Worm (Caenorhabditis elegans) whole organism, L1 larva: ENCODE data around the gene clec-238.
A peak's percentile ranks its signal among the peaks of the same experiment; 100 is the strongest.

ENCODE experiments used
- C04F5.9 ChIP-seq: sonication (generic microtip); optimal IDR thresholded peaks from 2 replicates; lab custom pipeline; 2016; ENCODE audit warnings: missing genetic modification characterization, missing compliant biosample characterization
- aha-1 ChIP-seq: fragments of 150-350 bp; optimal IDR thresholded peaks from 2 replicates; lab custom pipeline; 2014; ENCODE audit warnings: missing biosample characterization, missing genetic modification characterization
- ama-1 ChIP-seq: fragments of 150-350 bp; optimal IDR thresholded peaks from 2 replicates; lab custom pipeline; 2014
- ceh-63 ChIP-seq: fragments of 200-800 bp; sonication (Bioruptor generic); optimal IDR thresholded peaks from 2 replicates; lab custom pipeline; 2018; ENCODE audit warnings: mild to moderate bottlenecking, missing genetic modification characterization, missing compliant biosample characterization
- ceh-8 ChIP-seq: fragments of 200-800 bp; sonication (Bioruptor generic); optimal IDR thresholded peaks from 2 replicates; lab custom pipeline; 2018; ENCODE audit warnings: mild to moderate bottlenecking, missing genetic modification characterization, moderate library complexity, missing compliant biosample characterization
- ceh-82 ChIP-seq, 3 experiments: fragments of 150-350 bp in 1 of 3; sonication (generic microtip) in 2 of 3; optimal IDR thresholded peaks; 2 replicates each; lab custom pipeline; 2014 to 2017; ENCODE audit warnings: missing biosample characterization in 3 of 3, missing genetic modification characterization in 3 of 3
- ceh-88 ChIP-seq: fragments of 200-800 bp; sonication (Bioruptor generic); IDR thresholded peaks from 2 replicates; pipeline ENCODE4 v1.3.6; 2022; ENCODE audit warnings: missing genetic modification characterization, missing compliant biosample characterization
- efl-1 ChIP-seq, 4 experiments: fragments of 150-350 bp; optimal IDR thresholded peaks in 3 of 4; peaks in 1 of 4; 1 replicate in 1 of 4; 2 replicates in 3 of 4; lab custom pipeline; 2014; ENCODE audit warnings: missing biosample characterization in 2 of 4, missing genetic modification characterization in 2 of 4, missing genetic modification reagents in 2 of 4
- efl-3 ChIP-seq: fragments of 200-800 bp; sonication (Bioruptor generic); optimal IDR thresholded peaks from 2 replicates; lab custom pipeline; 2018; ENCODE audit warnings: mild to moderate bottlenecking, missing genetic modification characterization, missing compliant biosample characterization
- egl-27 ChIP-seq, 2 experiments: fragments of 150-350 bp in 1 of 2; sonication (generic microtip); optimal IDR thresholded peaks; 3 replicates each; lab custom pipeline; 2017 to 2018; ENCODE audit warnings: missing biosample characterization in 2 of 2, missing genetic modification characterization in 2 of 2, missing genetic modification reagents in 2 of 2
- ets-5 ChIP-seq: fragments of 200-800 bp; sonication (Bioruptor generic); IDR thresholded peaks from 2 replicates; pipeline ENCODE4 v1.3.6; 2022; ENCODE audit warnings: missing genetic modification characterization, missing compliant biosample characterization
- fkh-10 ChIP-seq: sonication (generic microtip); optimal IDR thresholded peaks from 2 replicates; lab custom pipeline; 2017; ENCODE audit warnings: missing biosample characterization, missing genetic modification reagents, missing genetic modification characterization
- fkh-8 ChIP-seq: sonication (generic microtip); optimal IDR thresholded peaks from 2 replicates; lab custom pipeline; 2016; ENCODE audit warnings: mild to moderate bottlenecking, missing genetic modification characterization, missing compliant biosample characterization
- grh-1 ChIP-seq: fragments of 200-800 bp; sonication (Bioruptor generic); IDR thresholded peaks from 2 replicates; pipeline ENCODE4 v1.3.6; 2022; ENCODE audit warnings: missing genetic modification reagents, missing genetic modification characterization, missing compliant biosample characterization
- hlh-17 ChIP-seq: fragments of 200-800 bp; sonication (Bioruptor generic); optimal IDR thresholded peaks from 2 replicates; lab custom pipeline; 2018; ENCODE audit warnings: missing genetic modification characterization, mild to moderate bottlenecking, missing compliant biosample characterization, moderate library complexity, borderline replicate concordance
- isw-1 ChIP-seq: fragments of 200-800 bp; sonication (Bioruptor generic); IDR thresholded peaks from 2 replicates; pipeline ENCODE4 v1.3.6; 2022; ENCODE audit warnings: missing genetic modification characterization, missing compliant biosample characterization
- lin-35 ChIP-seq, 2 experiments: fragments of 150-350 bp; optimal IDR thresholded peaks; 2 replicates each; lab custom pipeline; 2014; ENCODE audit warnings: missing biosample characterization in 2 of 2, missing genetic modification characterization in 2 of 2, missing genetic modification reagents in 2 of 2
- lir-3 ChIP-seq: sonication (generic microtip); optimal IDR thresholded peaks from 2 replicates; lab custom pipeline; 2016; ENCODE audit warnings: mild to moderate bottlenecking, missing genetic modification characterization, moderate library complexity, missing compliant biosample characterization; ENCODE audit not compliant: poor library complexity
- lsy-2 ChIP-seq, 2 experiments: fragments of 150-350 bp; optimal IDR thresholded peaks; 2 replicates each; lab custom pipeline; 2014; ENCODE audit warnings: missing biosample characterization in 2 of 2, missing genetic modification characterization in 2 of 2
- mdl-1 ChIP-seq, 2 experiments: fragments of 150-350 bp; optimal IDR thresholded peaks; 2 replicates each; lab custom pipeline; 2014 to 2017; ENCODE audit warnings: missing biosample characterization in 2 of 2, missing genetic modification characterization in 2 of 2, inconsistent platforms in 1 of 2
- mef-2 ChIP-seq: fragments of 150-350 bp; optimal IDR thresholded peaks from 2 replicates; lab custom pipeline; 2014; ENCODE audit warnings: missing biosample characterization, missing genetic modification characterization
- nhr-19 ChIP-seq: fragments of 200-800 bp; sonication (Bioruptor generic); conservative IDR thresholded peaks from 2 replicates; pipeline ENCODE4 v1.3.6; 2022; ENCODE audit warnings: missing genetic modification characterization, missing compliant biosample characterization
- nhr-20 ChIP-seq: sonication (generic microtip); optimal IDR thresholded peaks from 2 replicates; lab custom pipeline; 2016; ENCODE audit warnings: mild to moderate bottlenecking, missing genetic modification characterization, missing compliant biosample characterization
- nhr-237 ChIP-seq: fragments of 150-350 bp; optimal IDR thresholded peaks from 2 replicates; lab custom pipeline; 2014; ENCODE audit warnings: missing biosample characterization, missing genetic modification characterization
- nhr-84 ChIP-seq: sonication (generic microtip); optimal IDR thresholded peaks from 2 replicates; lab custom pipeline; 2017; ENCODE audit warnings: missing biosample characterization, missing genetic modification characterization
- nhr-90 ChIP-seq: sonication (generic microtip); optimal IDR thresholded peaks from 2 replicates; lab custom pipeline; 2016; ENCODE audit warnings: mild to moderate bottlenecking, missing genetic modification characterization, missing compliant biosample characterization; ENCODE audit not compliant: poor library complexity
- pag-3 ChIP-seq: sonication (generic microtip); optimal IDR thresholded peaks from 2 replicates; lab custom pipeline; 2017; ENCODE audit warnings: missing genetic modification characterization, mild to moderate bottlenecking, missing compliant biosample characterization, antibody characterized with exemption, borderline replicate concordance; ENCODE audit not compliant: insufficient read depth
- pax-3 ChIP-seq: fragments of 200-800 bp; sonication (Bioruptor generic); optimal IDR thresholded peaks from 2 replicates; lab custom pipeline; 2018; ENCODE audit warnings: mild to moderate bottlenecking, missing genetic modification characterization, moderate library complexity, missing compliant biosample characterization
- skn-1 ChIP-seq: fragments of 150-350 bp; optimal IDR thresholded peaks from 2 replicates; lab custom pipeline; 2014; ENCODE audit warnings: missing biosample characterization, missing genetic modification characterization
- sox-4 ChIP-seq: sonication (generic microtip); optimal IDR thresholded peaks from 2 replicates; lab custom pipeline; 2016; ENCODE audit warnings: missing genetic modification characterization, missing compliant biosample characterization
- swsn-7 ChIP-seq: sonication (generic microtip); optimal IDR thresholded peaks from 2 replicates; lab custom pipeline; 2016; ENCODE audit warnings: missing genetic modification characterization, missing compliant biosample characterization
- tlp-1 ChIP-seq: fragments of 150-350 bp; optimal IDR thresholded peaks from 2 replicates; lab custom pipeline; 2014; ENCODE audit warnings: missing biosample characterization, missing genetic modification characterization
- unc-130 ChIP-seq: fragments of 150-350 bp; optimal IDR thresholded peaks from 2 replicates; lab custom pipeline; 2017; ENCODE audit warnings: missing biosample characterization, missing genetic modification characterization, inconsistent platforms
- unc-30 ChIP-seq: sonication (generic microtip); optimal IDR thresholded peaks from 2 replicates; lab custom pipeline; 2017; ENCODE audit warnings: missing biosample characterization, missing genetic modification characterization
- unc-62 ChIP-seq: fragments of 150-350 bp; optimal IDR thresholded peaks from 2 replicates; lab custom pipeline; 2014; ENCODE audit warnings: missing biosample characterization, missing genetic modification reagents, missing genetic modification characterization
- unc-86 ChIP-seq: sonication (generic microtip); optimal IDR thresholded peaks from 2 replicates; lab custom pipeline; 2016; ENCODE audit warnings: missing genetic modification characterization, missing compliant biosample characterization
- vab-15 ChIP-seq: sonication (generic microtip); optimal IDR thresholded peaks from 2 replicates; lab custom pipeline; 2017; ENCODE audit warnings: missing genotype, mild to moderate bottlenecking, missing genetic modification characterization, missing compliant biosample characterization
- xbp-1 ChIP-seq: sonication (generic microtip); optimal IDR thresholded peaks from 2 replicates; lab custom pipeline; 2016; ENCODE audit warnings: missing genetic modification characterization, missing compliant biosample characterization
- zag-1 ChIP-seq: fragments of 150-350 bp; optimal IDR thresholded peaks from 2 replicates; lab custom pipeline; 2014; ENCODE audit warnings: missing biosample characterization, missing genetic modification characterization
- zip-4 ChIP-seq: fragments of 200-800 bp; sonication (Bioruptor generic); optimal IDR thresholded peaks from 2 replicates; lab custom pipeline; 2018; ENCODE audit warnings: mild to moderate bottlenecking, missing genetic modification characterization, moderate library complexity, missing compliant biosample characterization

The clec-238 gene

ce11 chrV:16911294-16911693 lies 40.3 kb upstream of the clec-238 start:
- TF ChIP-seq tlp-1 (tag; lab: Kevin White, UChicago) (no peak), isw-1 (GFP tag; lab: Robert Waterston, UW) (no peak), unc-130 (tag; lab: Kevin White, UChicago) (no peak), unc-30 (tag; lab: Kevin White, UChicago) (no peak), ceh-88 (GFP tag; lab: Robert Waterston, UW) (no peak), zip-4 (GFP tag; lab: Kevin White, UChicago) (no peak), lsy-2 (tag; optimal IDR thresholded peaks at IDR 0.05; lab: Kevin White, UChicago) (no peak)

ce11 chrV:16911934-16912333 lies 39.7 kb upstream of the clec-238 start, which contains the start of gene nhr-116:
nhr-116 (plus strand) TSS chrV:16912234.
- no peak for TF ChIP-seq skn-1 (tag; lab: Kevin White, UChicago)
- no peak for TF ChIP-seq C04F5.9 (tag; lab: Kevin White, UChicago)
- TF ChIP-seq lsy-2 (tag; optimal IDR thresholded peaks at IDR 0.05; lab: Kevin White, UChicago): no peak
- TF ChIP-seq, all 84 proteins: peak for 0

ce11 chrV:16916079-16916478 lies 35.5 kb upstream of the clec-238 start, which contains the start of gene F09C6.10:
F09C6.10 (minus strand) TSS chrV:16916179.
- TF ChIP-seq ceh-63 (GFP tag; lab: Kevin White, UChicago) (no peak), egl-27 (tag; optimal IDR thresholded peaks at IDR 0.05; lab: Kevin White, UChicago) (no peak), grh-1 (GFP tag; lab: Robert Waterston, UW) (no peak), efl-3 (GFP tag; lab: Kevin White, UChicago) (no peak), aha-1 (tag; lab: Kevin White, UChicago) (no peak), lir-3 (tag; lab: Kevin White, UChicago) (no peak), nhr-84 (no peak), pax-3 (tag; lab: Kevin White, UChicago) (no peak), unc-86 (tag; lab: Kevin White, UChicago) (no peak), mdl-1 (tag; optimal IDR thresholded peaks at IDR 0.05; lab: Kevin White, UChicago) (no peak), ceh-8 (no peak), mef-2 (tag; lab: Kevin White, UChicago) (no peak)

- TF ChIP-seq ama-1 (lab: Kevin White, UChicago) (no peak), zag-1 (tag; lab: Kevin White, UChicago) (no peak)
Measured at ce11 chrV:16918378-16918777, 33.2 kb upstream of the clec-238 start, which contains the start of the genes fbxa-206 and Y102A5C.2. fbxa-206 (minus strand) TSS chrV:16918478. Y102A5C.2 (plus strand) TSS chrV:16918731.

ce11 chrV:16919675-16920074 lies 31.9 kb upstream of the clec-238 start:
- TF ChIP-seq nhr-20 (tag; lab: Kevin White, UChicago): no peak
- no peak for TF ChIP-seq ets-5 (GFP tag; lab: Robert Waterston, UW)
- TF ChIP-seq efl-1 (optimal IDR thresholded peaks at IDR 0.05; lab: Kevin White, UChicago): no peak
- TF ChIP-seq efl-1 (GFP tag; optimal IDR thresholded peaks at IDR 0.05 in 1 of 2; lab: Kevin White, UChicago): peak in 1 of 2 experiments; percentile 44

- TF ChIP-seq swsn-7 (tag; lab: Kevin White, UChicago): no peak
- TF ChIP-seq pag-3: no peak
- no peak for TF ChIP-seq nhr-90 (tag; lab: Kevin White, UChicago)
Measured at ce11 chrV:16921952-16922351, 29.7 kb upstream of the clec-238 start, which contains the start of gene Y102A5C.4. Y102A5C.4 (plus strand) TSS chrV:16922252.

ce11 chrV:16927345-16927744 lies 24.3 kb upstream of the clec-238 start, which contains the start of gene Y102A5C.36:
Y102A5C.36 (minus strand) TSS chrV:16927445.
- TF ChIP-seq vab-15 (tag; lab: Kevin White, UChicago): no peak
- no peak for TF ChIP-seq grh-1 (GFP tag; lab: Robert Waterston, UW)
- no peak for TF ChIP-seq ceh-82 (tag; optimal IDR thresholded peaks at IDR 0.05; lab: Kevin White, UChicago)
- TF ChIP-seq hlh-17 (GFP tag; lab: Kevin White, UChicago): no peak
- no peak for TF ChIP-seq ceh-88 (GFP tag; lab: Robert Waterston, UW)
- TF ChIP-seq unc-62 (GFP tag; lab: Kevin White, UChicago): no peak
- TF ChIP-seq xbp-1: no peak
- TF ChIP-seq nhr-237 (tag; lab: Kevin White, UChicago): no peak
- no peak for TF ChIP-seq ceh-63 (GFP tag; lab: Kevin White, UChicago)
- no peak for TF ChIP-seq nhr-20 (tag; lab: Kevin White, UChicago)
- TF ChIP-seq nhr-19 (GFP tag; lab: Robert Waterston, UW): no peak
- no peak for TF ChIP-seq sox-4 (tag; lab: Kevin White, UChicago)
- no peak for TF ChIP-seq lin-35 (GFP tag; optimal IDR thresholded peaks at IDR 0.05; lab: Kevin White, UChicago)
- TF ChIP-seq fkh-8 (tag; lab: Kevin White, UChicago): no peak
- TF ChIP-seq fkh-10 (GFP tag; lab: Kevin White, UChicago): no peak
